Worm (Caenorhabditis elegans) whole organism, L4 larva: Measurements from ENCODE around the gene F46H5.2.

Source experiments
- F10B5.3 ChIP-seq: sonication (generic microtip); optimal IDR thresholded peaks from 2 replicates; lab custom pipeline; 2016; ENCODE audit warnings: mild to moderate bottlenecking, missing genetic modification characterization, missing compliant biosample characterization
- F49E8.2 ChIP-seq: sonication (generic microtip); optimal IDR thresholded peaks from 2 replicates; lab custom pipeline; 2016; ENCODE audit warnings: missing compliant biosample characterization, mild to moderate bottlenecking, missing genetic modification characterization, borderline replicate concordance
- Y105C5A.15 ChIP-seq: fragments of 200-800 bp; sonication (Bioruptor generic); IDR thresholded peaks from 2 replicates; pipeline ENCODE4 v1.3.6; 2022; ENCODE audit warnings: missing genetic modification characterization, missing compliant biosample characterization
- Y48G9A.11 ChIP-seq: fragments of 200-800 bp; sonication (Bioruptor generic); IDR thresholded peaks from 2 replicates; pipeline ENCODE4 v1.3.6; 2022; ENCODE audit warnings: missing genetic modification reagents, missing genetic modification characterization, missing compliant biosample characterization
- Y5F2A.4 ChIP-seq: fragments of 200-800 bp; sonication (Bioruptor generic); optimal IDR thresholded peaks from 2 replicates; lab custom pipeline; 2018; ENCODE audit warnings: mild to moderate bottlenecking, missing genetic modification characterization, missing compliant biosample characterization
- ZK337.2 ChIP-seq: fragments of 200-800 bp; sonication (Bioruptor generic); IDR thresholded peaks from 2 replicates; pipeline ENCODE4 v1.3.6; 2022; ENCODE audit warnings: missing genetic modification reagents, missing genetic modification characterization, missing compliant biosample characterization
- aha-1 ChIP-seq: fragments of 150-350 bp; peaks from one replicate; lab custom pipeline; 2014; ENCODE audit warnings: missing biosample characterization, missing genetic modification characterization
- attf-4 ChIP-seq: sonication (generic microtip); optimal IDR thresholded peaks from 3 replicates; lab custom pipeline; 2017; ENCODE audit warnings: missing biosample characterization, missing genetic modification characterization
- ceh-20 ChIP-seq: fragments of 200-800 bp; sonication (Bioruptor generic); IDR thresholded peaks from 2 replicates; pipeline ENCODE4 v1.3.6; 2022; ENCODE audit warnings: missing genetic modification reagents, missing genetic modification characterization, missing compliant biosample characterization
- daf-12 ChIP-seq: fragments of 150-350 bp; optimal IDR thresholded peaks from 2 replicates; lab custom pipeline; 2014; ENCODE audit warnings: missing biosample characterization, missing genetic modification reagents, missing genetic modification characterization
- daf-16 ChIP-seq, 3 experiments: sonication (generic microtip); optimal IDR thresholded peaks; 2 replicates each; lab custom pipeline; 2016 to 2017; ENCODE audit warnings: missing genetic modification characterization in 3 of 3, missing genetic modification reagents in 3 of 3, mild to moderate bottlenecking in 2 of 3, missing compliant biosample characterization in 2 of 3, missing biosample characterization in 1 of 3, moderate library complexity in 1 of 3
- daf-19 ChIP-seq: fragments of 200-800 bp; sonication (Bioruptor generic); conservative IDR thresholded peaks from 2 replicates; pipeline ENCODE4 v1.3.6; 2022; ENCODE audit warnings: missing genetic modification characterization, missing compliant biosample characterization
- dmd-6 ChIP-seq: fragments of 200-800 bp; sonication (Bioruptor generic); IDR thresholded peaks from 2 replicates; pipeline ENCODE4 v1.3.6; 2022; ENCODE audit warnings: missing genetic modification reagents, missing genetic modification characterization, missing compliant biosample characterization
- dmd-9 ChIP-seq: fragments of 200-800 bp; sonication (Bioruptor generic); IDR thresholded peaks from 2 replicates; pipeline ENCODE4 v1.3.6; 2022; ENCODE audit warnings: missing genetic modification reagents, missing genetic modification characterization, missing compliant biosample characterization
- fkh-10 ChIP-seq: fragments of 150-350 bp; optimal IDR thresholded peaks from 2 replicates; lab custom pipeline; 2014; ENCODE audit warnings: missing biosample characterization, missing genetic modification reagents, missing genetic modification characterization
- gei-8 ChIP-seq: fragments of 200-800 bp; sonication (Bioruptor generic); optimal IDR thresholded peaks from 2 replicates; lab custom pipeline; 2018; ENCODE audit warnings: mild to moderate bottlenecking, missing genetic modification characterization, missing compliant biosample characterization
- hlh-11 ChIP-seq: fragments of 200-800 bp; sonication (Bioruptor generic); optimal IDR thresholded peaks from 2 replicates; lab custom pipeline; 2018; ENCODE audit warnings: mild to moderate bottlenecking, missing genetic modification characterization, missing compliant biosample characterization
- hlh-30 ChIP-seq: sonication (generic microtip); optimal IDR thresholded peaks from 2 replicates; lab custom pipeline; 2017; ENCODE audit warnings: antibody characterized with exemption, mild to moderate bottlenecking, missing genetic modification characterization, missing compliant biosample characterization; ENCODE audit not compliant: insufficient read depth
- hmg-1.1 ChIP-seq: fragments of 200-800 bp; sonication (Bioruptor generic); IDR thresholded peaks from 2 replicates; pipeline ENCODE4 v1.3.6; 2022; ENCODE audit warnings: missing genetic modification reagents, missing genetic modification characterization, missing compliant biosample characterization
- jun-1 ChIP-seq: fragments of 150-350 bp; optimal IDR thresholded peaks from 2 replicates; lab custom pipeline; 2014; ENCODE audit warnings: missing biosample characterization, missing genetic modification reagents, missing genetic modification characterization
- lim-7 ChIP-seq: fragments of 200-800 bp; sonication (Bioruptor generic); IDR thresholded peaks from 2 replicates; pipeline ENCODE4 v1.3.6; 2022; ENCODE audit warnings: missing genetic modification characterization, missing compliant biosample characterization
- lin-13 ChIP-seq: fragments of 150-350 bp; optimal IDR thresholded peaks from 2 replicates; lab custom pipeline; 2014; ENCODE audit warnings: missing biosample characterization, missing genetic modification reagents, missing genetic modification characterization
- lin-15B ChIP-seq: fragments of 150-350 bp; sonication (generic microtip); optimal IDR thresholded peaks from 3 replicates; lab custom pipeline; 2014; ENCODE audit warnings: missing biosample characterization, missing genetic modification characterization
- lsy-2 ChIP-seq, 2 experiments: fragments of 150-350 bp in 1 of 2; sonication (generic microtip) in 1 of 2; optimal IDR thresholded peaks; 2 replicates each; lab custom pipeline; 2014 to 2017; ENCODE audit warnings: missing biosample characterization in 2 of 2, missing genetic modification characterization in 2 of 2
- madf-9 ChIP-seq: fragments of 200-800 bp; sonication (Bioruptor generic); conservative IDR thresholded peaks from 2 replicates; pipeline ENCODE4 v1.3.6; 2022; ENCODE audit warnings: missing genetic modification reagents, missing genetic modification characterization, missing compliant biosample characterization
- mdl-1 ChIP-seq, 2 experiments: fragments of 150-350 bp in 1 of 2; sonication (generic microtip) in 1 of 2; optimal IDR thresholded peaks; 2 replicates each; lab custom pipeline; 2014 to 2017; ENCODE audit warnings: missing biosample characterization in 2 of 2, missing genetic modification characterization in 2 of 2
- mep-1 ChIP-seq: fragments of 150-350 bp; sonication (generic microtip); optimal IDR thresholded peaks from 3 replicates; lab custom pipeline; 2014; ENCODE audit warnings: missing biosample characterization, missing genetic modification characterization
- nhr-102 ChIP-seq: sonication (generic microtip); optimal IDR thresholded peaks from 2 replicates; lab custom pipeline; 2016; ENCODE audit warnings: mild to moderate bottlenecking, missing genetic modification characterization, moderate library complexity, missing compliant biosample characterization
- nhr-11 ChIP-seq: fragments of 150-350 bp; optimal IDR thresholded peaks from 2 replicates; lab custom pipeline; 2014; ENCODE audit warnings: missing biosample characterization, missing genetic modification characterization
- nhr-111 ChIP-seq: fragments of 200-800 bp; sonication (Bioruptor generic); optimal IDR thresholded peaks from 2 replicates; lab custom pipeline; 2018; ENCODE audit warnings: mild to moderate bottlenecking, missing genetic modification characterization, missing compliant biosample characterization
- nhr-25 ChIP-seq: sonication (generic microtip); optimal IDR thresholded peaks from 2 replicates; lab custom pipeline; 2017; ENCODE audit warnings: missing genetic modification characterization, mild to moderate bottlenecking, missing compliant biosample characterization, antibody characterized with exemption, moderate library complexity, borderline replicate concordance; ENCODE audit not compliant: insufficient read depth
- nhr-41 ChIP-seq: fragments of 200-800 bp; sonication (Bioruptor generic); IDR thresholded peaks from 2 replicates; pipeline ENCODE4 v1.3.6; 2022; ENCODE audit warnings: missing genetic modification reagents, missing genetic modification characterization, missing compliant biosample characterization
- pqm-1 ChIP-seq: sonication (generic microtip); optimal IDR thresholded peaks from 2 replicates; lab custom pipeline; 2017; ENCODE audit warnings: missing biosample characterization, missing genetic modification characterization
- saeg-2 ChIP-seq: fragments of 200-800 bp; sonication (Bioruptor generic); IDR thresholded peaks from 2 replicates; pipeline ENCODE4 v1.3.6; 2022; ENCODE audit warnings: missing genetic modification reagents, missing genetic modification characterization, missing compliant biosample characterization
- set-16 ChIP-seq: fragments of 200-800 bp; sonication (Bioruptor generic); IDR thresholded peaks from 2 replicates; pipeline ENCODE4 v1.3.6; 2022; ENCODE audit warnings: missing genetic modification reagents, missing genetic modification characterization, missing compliant biosample characterization
- unc-62 ChIP-seq, 3 experiments: fragments of 150-350 bp in 1 of 3; sonication (generic microtip); optimal IDR thresholded peaks in 2 of 3; peaks in 1 of 3; 1 replicate in 1 of 3; 2 replicates in 2 of 3; lab custom pipeline; 2014 to 2017; ENCODE audit warnings: missing biosample characterization in 3 of 3, missing genetic modification characterization in 3 of 3, missing genetic modification reagents in 3 of 3, missing genotype in 1 of 3
- zip-11 ChIP-seq: fragments of 200-800 bp; sonication (Bioruptor generic); IDR thresholded peaks from 2 replicates; pipeline ENCODE4 v1.3.6; 2022; ENCODE audit warnings: missing genetic modification characterization, missing compliant biosample characterization
- zip-2 ChIP-seq: fragments of 150-350 bp; optimal IDR thresholded peaks from 2 replicates; lab custom pipeline; 2014; ENCODE audit warnings: missing biosample characterization, missing genetic modification characterization
- ztf-11 ChIP-seq: fragments of 150-350 bp; optimal IDR thresholded peaks from 2 replicates; lab custom pipeline; 2014; ENCODE audit warnings: missing biosample characterization, missing genetic modification characterization
- ztf-7 ChIP-seq: fragments of 150-350 bp; optimal IDR thresholded peaks from 2 replicates; lab custom pipeline; 2014; ENCODE audit warnings: missing biosample characterization, missing genetic modification characterization

Gene F46H5.2

DNA sequence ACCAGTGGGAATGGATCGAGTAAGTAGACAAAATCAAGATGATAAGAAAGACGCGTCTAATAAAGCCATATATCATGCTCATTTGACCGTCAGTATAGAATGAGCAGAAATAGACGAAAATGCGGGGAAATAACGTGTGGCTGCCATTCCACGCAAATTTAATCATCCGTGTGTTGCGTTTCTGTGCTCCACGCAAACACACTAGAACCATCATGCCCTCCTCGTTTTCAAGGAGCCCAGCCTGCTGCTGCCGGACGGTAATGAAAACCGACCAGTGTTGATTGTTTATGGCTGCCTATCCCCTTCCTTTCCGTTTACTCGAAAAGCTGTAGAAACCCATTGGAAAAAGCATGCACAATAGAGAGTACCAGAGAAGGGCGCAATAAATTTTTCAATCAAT, 45.2 kb upstream of the F46H5.2 start:
- TF ChIP-seq aha-1 (tag; lab: Kevin White, UChicago) (peak; percentile 29), nhr-11 (no peak), lin-13 (no peak)
- TF ChIP-seq, all 104 proteins: peak for 1

DNA sequence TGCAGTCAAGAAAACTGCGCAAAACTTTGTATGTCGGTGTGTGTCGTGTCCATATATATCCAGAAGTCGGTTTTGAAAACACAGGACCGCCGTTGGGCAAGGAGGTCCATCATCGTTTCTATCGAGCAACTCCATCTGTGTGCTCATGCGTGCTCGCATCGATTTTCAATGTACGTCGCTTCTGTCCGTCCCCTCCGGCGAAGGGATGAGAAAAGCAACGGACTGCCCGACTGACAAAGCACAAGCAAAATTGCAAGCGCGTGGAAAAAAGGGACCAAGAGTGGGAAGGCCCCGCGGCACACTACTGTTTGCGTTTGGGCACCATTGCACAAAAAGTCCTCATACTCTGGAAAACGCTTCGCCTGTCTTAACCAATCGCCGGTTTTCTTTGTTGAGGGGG, 43.1 kb upstream of the F46H5.2 start:
- TF ChIP-seq fkh-10 (peak; percentile 10), saeg-2 (GFP tag; lab: Robert Waterston, UW) (no peak), Y5F2A.4 (no peak), ceh-20 (GFP tag; lab: Robert Waterston, UW) (0 out of 2 replicates have a peak, but pooled peaks have one; percentile 38), nhr-11 (no peak), lim-7 (no peak), hmg-1.1 (GFP tag; lab: Robert Waterston, UW) (peak; percentile 48), aha-1 (tag; lab: Kevin White, UChicago) (peak; percentile 29), hlh-30 (tag; lab: Kevin White, UChicago) (peak; percentile 5), dmd-9 (0 out of 2 replicates have a peak, but pooled peaks have one; percentile 6)

DNA sequence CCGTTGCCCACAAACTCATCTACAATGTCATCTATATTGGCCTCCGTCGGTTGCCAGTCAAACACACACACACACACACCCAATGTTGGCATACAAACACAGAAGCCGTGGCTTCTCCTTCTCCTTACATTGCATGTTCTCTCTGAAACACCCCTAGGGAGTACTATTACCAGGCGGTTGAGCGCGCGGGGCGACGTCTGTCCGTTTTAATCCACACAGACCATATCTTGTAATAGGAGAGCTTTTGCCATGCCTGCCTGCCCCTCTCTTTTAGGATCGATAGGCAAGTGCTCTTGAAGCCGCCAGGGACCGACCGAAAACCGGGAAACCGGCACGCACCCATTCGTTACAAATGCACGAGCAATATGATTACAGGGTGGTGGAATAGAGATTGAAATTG, 40.9 kb upstream of the F46H5.2 start:
- TF ChIP-seq aha-1 (tag; lab: Kevin White, UChicago) (peak; percentile 16), dmd-6 (GFP tag; lab: Robert Waterston, UW) (no peak), hmg-1.1 (GFP tag; lab: Robert Waterston, UW) (peak; percentile 28; the same call in 1 of the 2 replicates), set-16 (GFP tag; lab: Robert Waterston, UW) (peak; percentile 25; the same call in 1 of the 2 replicates), ZK337.2 (GFP tag; lab: Robert Waterston, UW) (no peak), gei-8 (GFP tag; lab: Kevin White, UChicago) (no peak), hlh-30 (tag; lab: Kevin White, UChicago) (peak; percentile 1), nhr-111 (GFP tag; lab: Kevin White, UChicago) (no peak)

DNA sequence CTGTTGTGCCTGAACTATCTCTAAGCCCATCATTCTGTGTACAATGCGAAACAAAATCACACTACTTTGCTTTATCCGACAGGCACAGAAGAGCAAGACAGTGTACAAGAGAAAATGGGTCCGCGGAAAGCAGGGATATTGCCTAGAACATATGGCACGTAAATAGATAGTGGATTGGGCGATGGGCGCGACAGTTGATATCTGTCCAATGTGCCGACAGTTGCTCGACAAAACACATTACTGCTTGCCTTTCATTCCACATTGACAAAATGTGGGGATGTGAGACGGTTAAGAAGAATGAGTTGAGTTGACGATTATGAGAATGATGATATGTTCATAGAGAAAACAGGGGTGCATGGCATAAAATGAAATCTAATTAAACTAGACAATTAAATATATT, 40.4 kb upstream of the F46H5.2 start:
- TF ChIP-seq daf-19 (GFP tag; lab: Robert Waterston, UW) (no peak), pqm-1 (tag; lab: Kevin White, UChicago) (no peak), hlh-30 (tag; lab: Kevin White, UChicago) (no peak), daf-16 (GFP tag; optimal IDR thresholded peaks at IDR 0.05; lab: Kevin White, UChicago) (peak in 1 of 2 experiments; percentile 42), daf-16 (tag; optimal IDR thresholded peaks at IDR 0.05; lab: Kevin White, UChicago) (no peak), Y48G9A.11 (GFP tag; lab: Robert Waterston, UW) (no peak), ztf-11 (tag; lab: Kevin White, UChicago) (no peak), nhr-11 (peak; percentile 19), zip-11 (GFP tag; lab: Robert Waterston, UW) (no peak)

DNA sequence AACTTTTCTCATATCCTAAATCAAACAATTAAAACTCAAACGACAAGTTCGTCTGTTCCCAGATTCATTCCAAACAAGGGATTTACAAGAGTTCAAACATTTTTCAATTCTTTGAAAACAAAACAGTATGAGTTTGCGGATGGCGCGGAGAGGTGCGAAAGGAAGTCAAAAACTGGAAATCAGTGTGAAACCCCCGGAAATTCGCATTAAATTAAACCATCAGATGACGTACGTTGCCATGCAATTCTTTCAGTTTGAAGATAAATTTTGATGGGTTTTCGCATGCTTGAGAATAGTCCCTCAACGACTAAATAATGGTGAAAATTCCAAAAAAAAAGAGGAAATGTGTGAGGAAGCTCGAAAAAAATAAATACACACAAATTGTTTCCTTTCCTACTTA, 36.1 kb upstream of the F46H5.2 start:
- TF ChIP-seq unc-62 (GFP tag; optimal IDR thresholded peaks at IDR 0.05 in 1 of 2; lab: Kevin White, UChicago) (peak in 1 of 2 experiments; percentile 82), unc-62 (tag; optimal IDR thresholded peaks at IDR 0.05; lab: Kevin White, UChicago) (no peak), lim-7 (no peak), aha-1 (tag; lab: Kevin White, UChicago) (peak; percentile 81), attf-4 (tag; lab: Kevin White, UChicago) (no peak), hlh-11 (tag; lab: Kevin White, UChicago) (no peak), nhr-25 (tag; lab: Kevin White, UChicago) (no peak), madf-9 (GFP tag; lab: Robert Waterston, UW) (no peak)

DNA sequence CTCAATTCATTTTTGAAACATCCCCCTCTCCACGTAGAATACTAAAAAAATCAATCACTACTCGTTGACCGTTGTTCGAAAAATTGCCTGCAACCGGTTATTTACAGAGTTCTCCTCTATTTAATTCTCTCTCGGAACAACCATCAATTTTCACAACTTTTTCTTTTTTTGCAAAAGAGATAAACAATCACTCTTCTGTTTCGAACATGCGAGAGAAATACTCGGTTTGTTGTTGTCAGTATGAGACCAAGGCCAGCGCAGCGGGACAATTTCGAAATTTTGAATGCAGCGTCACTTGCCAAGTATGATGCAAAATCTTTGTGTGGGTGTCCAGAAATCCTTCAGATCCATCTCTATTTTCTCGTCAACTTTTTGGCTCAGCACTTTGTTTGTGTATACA, 35.1 kb upstream of the F46H5.2 start:
- 0 out of 2 replicates have a peak, but pooled peaks have one; percentile 28 for TF ChIP-seq ceh-20 (GFP tag; lab: Robert Waterston, UW)
- peak; percentile 12 for TF ChIP-seq hlh-11 (tag; lab: Kevin White, UChicago)
- no peak for TF ChIP-seq daf-12
- TF ChIP-seq mep-1: peak; percentile 53
- no peak for TF ChIP-seq F10B5.3 (tag; lab: Kevin White, UChicago)
- no peak for TF ChIP-seq jun-1 (tag; lab: Kevin White, UChicago)
- TF ChIP-seq lin-15B (tag; lab: Kevin White, UChicago): no peak
- no peak for TF ChIP-seq saeg-2 (GFP tag; lab: Robert Waterston, UW)
- TF ChIP-seq lsy-2 (tag; optimal IDR thresholded peaks at IDR 0.05; lab: Kevin White, UChicago): peak in 1 of 2 experiments; percentile 59
- TF ChIP-seq F49E8.2 (tag; lab: Kevin White, UChicago): no peak
- no peak for TF ChIP-seq zip-2 (tag; lab: Kevin White, UChicago)
- TF ChIP-seq Y105C5A.15 (GFP tag; lab: Robert Waterston, UW): no peak
- no peak for TF ChIP-seq nhr-102 (tag; lab: Kevin White, UChicago)
- no peak for TF ChIP-seq ztf-7 (tag; lab: Kevin White, UChicago)
- TF ChIP-seq aha-1 (tag; lab: Kevin White, UChicago): peak; percentile 73
- TF ChIP-seq Y5F2A.4: no peak
- peak; percentile 7 to 14 for TF ChIP-seq mdl-1 (tag; optimal IDR thresholded peaks at IDR 0.05; lab: Kevin White, UChicago)
- TF ChIP-seq nhr-41 (GFP tag; lab: Robert Waterston, UW): no peak
